Fruit fly (Drosophila melanogaster): ENCODE data around the gene CG5245.

The CG5245 gene

DNA sequence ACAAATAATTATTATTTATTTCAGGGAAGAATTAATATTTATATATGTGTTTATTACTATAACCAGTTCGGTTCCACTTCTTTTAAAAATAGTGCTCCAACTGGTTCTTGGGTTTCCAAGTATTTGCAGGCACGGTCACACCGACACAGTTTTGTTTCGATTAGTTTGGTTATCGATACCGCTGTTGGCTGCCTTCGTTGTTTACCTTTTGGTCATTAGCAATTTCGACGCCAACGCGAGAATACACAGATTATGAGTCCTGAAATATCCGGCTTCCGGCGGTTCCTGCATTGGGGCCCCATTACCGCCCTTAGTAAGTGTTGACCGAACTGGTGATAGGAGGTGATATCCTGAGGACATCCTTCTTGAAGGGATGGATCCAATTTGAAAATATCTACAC is 21.2 kb upstream of the CG5245 start, which contains the start of gene CG5196 (continued):
- no peak for TF ChIP-seq wdn (GFP tag; IDR thresholded peaks at IDR 0.05)
- no peak for TF ChIP-seq CG2129 (GFP tag; IDR thresholded peaks at IDR 0.05; ENCODE audit: partially characterized antibody)
- TF ChIP-seq Abd-B (GFP tag; optimal IDR thresholded peaks at IDR 0.05), result peak; percentile 43
- TF ChIP-seq CG11696 (GFP tag; IDR thresholded peaks at IDR 0.05), result no peak
- TF ChIP-seq Kr (GFP tag; optimal IDR thresholded peaks at IDR 0.05), result no peak
- no peak for TF ChIP-seq sens-2 (GFP tag; IDR thresholded peaks at IDR 0.05)
- no peak for TF ChIP-seq Dip3 (GFP tag; optimal IDR thresholded peaks at IDR 0.05)
- no peak for TF ChIP-seq BtbVII (GFP tag; optimal IDR thresholded peaks at IDR 0.05)
- no peak for TF ChIP-seq CG12071 (GFP tag; optimal IDR thresholded peaks at IDR 0.05)
- TF ChIP-seq CG18619 (GFP tag; optimal IDR thresholded peaks at IDR 0.05), result no peak
- no peak for TF ChIP-seq CG1024 (GFP tag; IDR thresholded peaks at IDR 0.05)
- TF ChIP-seq seq (GFP tag; IDR thresholded peaks at IDR 0.05), result no peak
- no peak for TF ChIP-seq dm (GFP tag; optimal IDR thresholded peaks at IDR 0.05)
- peak; percentile 84 for TF ChIP-seq Bgb (GFP tag; IDR thresholded peaks at IDR 0.05; ENCODE audit: partially characterized antibody)
- TF ChIP-seq CrebB (tag; optimal IDR thresholded peaks at IDR 0.05), result no peak
- TF ChIP-seq GATAe (GFP tag; conservative IDR thresholded peaks at IDR 0.05), result no peak
- no peak for TF ChIP-seq CG11504 (tag; optimal IDR thresholded peaks at IDR 0.05)
- no peak for TF ChIP-seq CG1233 (GFP tag; optimal IDR thresholded peaks at IDR 0.05)
- peak; percentile 26 for TF ChIP-seq pb (GFP tag; optimal IDR thresholded peaks at IDR 0.05)
- TF ChIP-seq zf30C (GFP tag; optimal IDR thresholded peaks at IDR 0.05), result no peak
- peak; percentile 81 for TF ChIP-seq CG34224 (GFP tag; IDR thresholded peaks at IDR 0.05; ENCODE audit: partially characterized antibody)
- TF ChIP-seq CG32532 (GFP tag; IDR thresholded peaks at IDR 0.05), result no peak
- peak; percentile 73 for TF ChIP-seq CG2116 (GFP tag; optimal IDR thresholded peaks at IDR 0.05)
- TF ChIP-seq Ets65A (GFP tag), result no peak
- TF ChIP-seq bsh (GFP tag; optimal IDR thresholded peaks at IDR 0.05), result no peak
- no peak for TF ChIP-seq CG17328 (GFP tag; IDR thresholded peaks at IDR 0.05)
- no peak for TF ChIP-seq CG17912 (GFP tag; optimal IDR thresholded peaks at IDR 0.05)
- no peak; the same call in 2 of the 3 replicates for TF ChIP-seq CG3726 (GFP tag; IDR thresholded peaks at IDR 0.05)
- no peak for TF ChIP-seq yki (optimal IDR thresholded peaks at IDR 0.05)
- TF ChIP-seq dmrt11E (tag; optimal IDR thresholded peaks at IDR 0.05), result no peak
- TF ChIP-seq tup (GFP tag; optimal IDR thresholded peaks at IDR 0.05), result no peak
- TF ChIP-seq Nf-YC (tag; optimal IDR thresholded peaks at IDR 0.05), result peak; percentile 31
- no peak for TF ChIP-seq CG10462 (GFP tag; optimal IDR thresholded peaks at IDR 0.05)
- TF ChIP-seq Xrp1 (GFP tag; IDR thresholded peaks at IDR 0.05), result 0 out of 2 replicates have a peak, but pooled peaks have one; percentile 12
- peak; percentile 36 for TF ChIP-seq CG17829 (tag; optimal IDR thresholded peaks at IDR 0.05)
- no peak for TF ChIP-seq chif (GFP tag; optimal IDR thresholded peaks at IDR 0.05)
- TF ChIP-seq Hr78 (GFP tag; optimal IDR thresholded peaks at IDR 0.05), result no peak
- no peak for TF ChIP-seq CG8765 (GFP tag; IDR thresholded peaks at IDR 0.05)
- no peak for TF ChIP-seq CG12155 (GFP tag; optimal IDR thresholded peaks at IDR 0.05)
- peak; percentile 67; the same call in 1 of the 4 replicates for TF ChIP-seq chinmo (GFP tag; IDR thresholded peaks at IDR 0.05; ENCODE audit: partially characterized antibody)
- TF ChIP-seq NC2α (GFP tag; optimal IDR thresholded peaks at IDR 0.05), result no peak
- TF ChIP-seq corto (GFP tag; optimal IDR thresholded peaks at IDR 0.05), result no peak
- peak; percentile 50 for TF ChIP-seq YL-1 (GFP tag; optimal IDR thresholded peaks at IDR 0.05)
- TF ChIP-seq pita (GFP tag; optimal IDR thresholded peaks at IDR 0.05), result no peak
- peak; percentile 30 for TF ChIP-seq sd (tag; optimal IDR thresholded peaks at IDR 0.05)
- TF ChIP-seq HmgD (GFP tag; optimal IDR thresholded peaks at IDR 0.05), result no peak
- no peak for TF ChIP-seq scrt (GFP tag; optimal IDR thresholded peaks at IDR 0.05)
- TF ChIP-seq CG4282 (GFP tag; optimal IDR thresholded peaks at IDR 0.05), result no peak

Data from whole organism, embryonic.